Worm (Caenorhabditis elegans): ENCODE data around the gene scl-5.

The scl-5 gene

ce11 chrIV:13048157-13048556 lies 15.7 kb upstream of the scl-5 start, which contains the start of gene scl-10:
TSS of gene scl-10 (plus strand) at chrIV:13048457.
- TF ChIP-seq nhr-11 (tag; optimal IDR thresholded peaks at IDR 0.05): no peak
- TF ChIP-seq ceh-6 (GFP tag; optimal IDR thresholded peaks at IDR 0.05): no peak
- no peak for TF ChIP-seq ceh-9 (tag; optimal IDR thresholded peaks at IDR 0.05)
- no peak for TF ChIP-seq pha-4 (tag; optimal IDR thresholded peaks at IDR 0.05)
- no peak for TF ChIP-seq pax-1 (tag; optimal IDR thresholded peaks at IDR 0.05)
- no peak for TF ChIP-seq C08G9.2 (tag; optimal IDR thresholded peaks at IDR 0.05)
- no peak for TF ChIP-seq Y22D7AL.16 (tag; optimal IDR thresholded peaks at IDR 0.05)
- no peak for TF ChIP-seq pha-2 (tag; optimal IDR thresholded peaks at IDR 0.05)
- TF ChIP-seq K02D7.2 (tag; optimal IDR thresholded peaks at IDR 0.05): no peak
- TF ChIP-seq ceh-34 (tag; optimal IDR thresholded peaks at IDR 0.05): no peak
- TF ChIP-seq ceh-24 (tag; optimal IDR thresholded peaks at IDR 0.05): no peak
- TF ChIP-seq lin-11 (tag; optimal IDR thresholded peaks at IDR 0.05): no peak
- TF ChIP-seq sdc-2 (tag; optimal IDR thresholded peaks at IDR 0.05): no peak
- no peak for TF ChIP-seq T23F11.4 (GFP tag; optimal IDR thresholded peaks at IDR 0.05)

- TF ChIP-seq elt-4 (tag; optimal IDR thresholded peaks at IDR 0.05): no peak
- no peak for TF ChIP-seq zip-5 (tag; optimal IDR thresholded peaks at IDR 0.05)
- TF ChIP-seq pha-4 (tag; optimal IDR thresholded peaks at IDR 0.05): no peak
- no peak for TF ChIP-seq madf-2 (tag; optimal IDR thresholded peaks at IDR 0.05)
- TF ChIP-seq unc-55 (GFP tag; optimal IDR thresholded peaks at IDR 0.05): no peak
These were observed 12.7 kb upstream of the scl-5 start, which contains the start of gene scl-11 for ce11 chrIV:13051073-13051472. TSS of gene scl-11 (plus strand) at chrIV:13051373.

ce11 chrIV:13052568-13052967 lies 11.2 kb upstream of the scl-5 start, which contains the start of gene F49E11.7:
TSS of gene F49E11.7 (plus strand) at chrIV:13052868.
- TF ChIP-seq rnt-1 (tag; optimal IDR thresholded peaks at IDR 0.05) (no peak), fax-1 (tag; optimal IDR thresholded peaks at IDR 0.05) (no peak), elt-2 (tag; optimal IDR thresholded peaks at IDR 0.05) (no peak), ceh-2 (tag; optimal IDR thresholded peaks at IDR 0.05) (no peak), F13H6.1 (tag; optimal IDR thresholded peaks at IDR 0.05) (no peak), tbx-7 (tag; optimal IDR thresholded peaks at IDR 0.05) (no peak), nhr-11 (tag; optimal IDR thresholded peaks at IDR 0.05) (no peak)

- TF ChIP-seq pqm-1 (tag; optimal IDR thresholded peaks at IDR 0.05) (no peak), sdc-2 (tag; optimal IDR thresholded peaks at IDR 0.05) (no peak), Y22D7AL.16 (tag; optimal IDR thresholded peaks at IDR 0.05) (no peak), hlh-13 (GFP tag; optimal IDR thresholded peaks at IDR 0.05) (no peak), pag-3 (tag; optimal IDR thresholded peaks at IDR 0.05; ENCODE audit: borderline replicate concordance) (no peak), fkh-6 (tag; optimal IDR thresholded peaks at IDR 0.05) (no peak), ahr-1 (tag; optimal IDR thresholded peaks at IDR 0.05) (no peak), nhr-11 (tag; optimal IDR thresholded peaks at IDR 0.05) (no peak), odd-2 (tag; optimal IDR thresholded peaks at IDR 0.05) (no peak)
These were observed 7.8 kb upstream of the scl-5 start, which contains the start of gene scl-1 for ce11 chrIV:13056026-13056425. TSS of gene scl-1 (plus strand) at chrIV:13056326.

ce11 chrIV:13057418-13057817 lies 6.4 kb upstream of the scl-5 start, which contains the start of gene scl-2:
TSS of gene scl-2 (plus strand) at chrIV:13057710.
- TF ChIP-seq gmeb-2 (tag; optimal IDR thresholded peaks at IDR 0.05) (no peak), fax-1 (tag; optimal IDR thresholded peaks at IDR 0.05) (no peak), pag-3 (tag; optimal IDR thresholded peaks at IDR 0.05; ENCODE audit: borderline replicate concordance) (no peak), K09A11.1 (tag; optimal IDR thresholded peaks at IDR 0.05; ENCODE audit: insufficient read depth) (no peak), zip-5 (tag; optimal IDR thresholded peaks at IDR 0.05) (no peak), ceh-9 (tag; optimal IDR thresholded peaks at IDR 0.05) (no peak), fkh-6 (tag; optimal IDR thresholded peaks at IDR 0.05) (no peak), ceh-14 (tag; optimal IDR thresholded peaks at IDR 0.05) (no peak)
